Worm (Caenorhabditis elegans) whole organism, L4/young adult: ENCODE measurements around the gene srt-23.

Source experiments
- W03F9.2 ChIP-seq: fragments of 150-350 bp; optimal IDR thresholded peaks from 2 replicates; lab custom pipeline; 2014; ENCODE audit warnings: missing biosample characterization, missing genetic modification characterization
- him-1 ChIP-seq: sonication (generic microtip); optimal IDR thresholded peaks from 2 replicates; lab custom pipeline; 2016; ENCODE audit warnings: missing genotype, missing genetic modification reagents, missing genetic modification characterization, missing compliant biosample characterization

- TF ChIP-seq him-1 (no peak), W03F9.2 (tag; lab: Kevin White, UChicago) (no peak)
Measured at ce11 chrIV:757548-757947, 1.0 kb downstream of the srt-23 start.
